Fruit fly (Drosophila melanogaster) whole organism, embryonic: ENCODE measurements around the gene Spase25.

ENCODE experiments used
- Abd-B ChIP-seq: fragments of 200-800 bp; sonication (Bioruptor generic); optimal IDR thresholded peaks from 2 replicates; lab custom pipeline; 2018; ENCODE audit warnings: missing biosample characterization, mild to moderate bottlenecking, missing genetic modification characterization, moderate library complexity
- Adf1 ChIP-seq: fragments of 200-800 bp; sonication (Bioruptor generic); IDR thresholded peaks from 2 replicates; pipeline ENCODE4 v1.3.6; 2022; ENCODE audit warnings: missing biosample characterization, missing genetic modification characterization
- Antp ChIP-seq: fragments of 200-800 bp; sonication (Bioruptor generic); optimal IDR thresholded peaks from 3 replicates; lab custom pipeline; 2016; ENCODE audit warnings: missing biosample characterization, missing genetic modification characterization
- BtbVII ChIP-seq: fragments of 200-800 bp; sonication (Bioruptor generic); optimal IDR thresholded peaks from 3 replicates; lab custom pipeline; 2017; ENCODE audit warnings: missing biosample characterization, mild to moderate bottlenecking, missing genetic modification characterization
- CG10431 ChIP-seq: fragments of 200-800 bp; sonication (Bioruptor generic); optimal IDR thresholded peaks from 3 replicates; lab custom pipeline; 2018; ENCODE audit warnings: missing biosample characterization, mild to moderate bottlenecking, missing genetic modification characterization
- CG12155 ChIP-seq: fragments of 200-800 bp; sonication (Bioruptor generic); optimal IDR thresholded peaks from 3 replicates; lab custom pipeline; 2016; ENCODE audit warnings: missing biosample characterization, missing genetic modification characterization
- CG14965 ChIP-seq: fragments of 200-800 bp; sonication (Bioruptor generic); optimal IDR thresholded peaks from 2 replicates; lab custom pipeline; 2016; ENCODE audit warnings: missing biosample characterization, missing genetic modification characterization, borderline replicate concordance
- CG15514 ChIP-seq: fragments of 200-800 bp; sonication (Bioruptor generic); optimal IDR thresholded peaks from 3 replicates; lab custom pipeline; 2017; ENCODE audit warnings: missing biosample characterization, missing genetic modification characterization, mild to moderate bottlenecking, moderate library complexity, missing genetic modification reagents
- CG1603 ChIP-seq: fragments of 200-800 bp; sonication (Bioruptor generic); optimal IDR thresholded peaks from 2 replicates; lab custom pipeline; 2019; ENCODE audit warnings: missing biosample characterization, mild to moderate bottlenecking, missing genetic modification characterization, moderate library complexity
- CG2116 ChIP-seq: fragments of 200-800 bp; sonication (Bioruptor generic); optimal IDR thresholded peaks from 3 replicates; lab custom pipeline; 2018; ENCODE audit warnings: missing biosample characterization, mild to moderate bottlenecking, missing genetic modification characterization
- CG2875 ChIP-seq: fragments of 200-800 bp; sonication (Bioruptor generic); optimal IDR thresholded peaks from 2 replicates; lab custom pipeline; 2017; ENCODE audit warnings: missing biosample characterization, mild to moderate bottlenecking, missing genetic modification characterization, missing genetic modification reagents
- CG31365 ChIP-seq: fragments of 200-800 bp; sonication (Bioruptor generic); optimal IDR thresholded peaks from 2 replicates; lab custom pipeline; 2018; ENCODE audit warnings: missing biosample characterization, mild to moderate bottlenecking, missing genetic modification characterization
- CG32532 ChIP-seq: fragments of 200-800 bp; sonication (Bioruptor generic); IDR thresholded peaks from 2 replicates; pipeline ENCODE4 v1.3.6; 2022; ENCODE audit warnings: missing biosample characterization, missing genetic modification characterization
- CG3407 ChIP-seq: fragments of 200-800 bp; sonication (Bioruptor generic); optimal IDR thresholded peaks from 2 replicates; lab custom pipeline; 2018; ENCODE audit warnings: missing biosample characterization, mild to moderate bottlenecking, missing genetic modification characterization
- CG34422 ChIP-seq: fragments of 200-800 bp; sonication (Bioruptor generic); IDR thresholded peaks from 3 replicates; pipeline ENCODE4 v1.3.6; 2022; ENCODE audit warnings: missing biosample characterization, missing genetic modification characterization
- CG6175 ChIP-seq: fragments of 200-800 bp; sonication (Bioruptor generic); IDR thresholded peaks from 3 replicates; pipeline ENCODE4 v1.3.6; 2022; ENCODE audit warnings: missing biosample characterization, missing genetic modification characterization
- CG7839 ChIP-seq: fragments of 200-800 bp; sonication (Bioruptor generic); optimal IDR thresholded peaks from 3 replicates; lab custom pipeline; 2018; ENCODE audit warnings: missing biosample characterization, mild to moderate bottlenecking, missing genetic modification characterization, moderate library complexity
- Dip3 ChIP-seq: fragments of 200-800 bp; sonication (Bioruptor generic); optimal IDR thresholded peaks from 3 replicates; lab custom pipeline; 2016; ENCODE audit warnings: missing biosample characterization, missing genetic modification characterization
- E2f2 ChIP-seq: fragments of 200-800 bp; sonication (Bioruptor generic); IDR thresholded peaks from 2 replicates; pipeline ENCODE4 v1.3.6; 2022; ENCODE audit warnings: missing biosample characterization, missing genetic modification characterization
- Fer1 ChIP-seq: fragments of 200-800 bp; sonication (Bioruptor generic); optimal IDR thresholded peaks from 2 replicates; lab custom pipeline; 2017; ENCODE audit warnings: missing biosample characterization, mild to moderate bottlenecking, missing genetic modification characterization
- Hr39 ChIP-seq: fragments of >200 bp; optimal IDR thresholded peaks from 2 replicates; lab custom pipeline; 2017
- Hr51 ChIP-seq, 2 experiments: fragments of 200-800 bp; sonication (Bioruptor generic); optimal IDR thresholded peaks; 2 replicates in 1 of 2; 3 replicates in 1 of 2; lab custom pipeline; 2016 to 2018; ENCODE audit warnings: missing biosample characterization in 2 of 2, missing genetic modification characterization in 2 of 2, mild to moderate bottlenecking in 1 of 2, moderate library complexity in 1 of 2
- Meics ChIP-seq: fragments of 200-800 bp; sonication (Bioruptor generic); optimal IDR thresholded peaks from 2 replicates; lab custom pipeline; 2017; ENCODE audit warnings: missing biosample characterization, mild to moderate bottlenecking, missing genetic modification characterization
- Mrtf ChIP-seq: fragments of 200-800 bp; sonication (Bioruptor generic); IDR thresholded peaks from 3 replicates; pipeline ENCODE4 v1.3.6; 2022; ENCODE audit warnings: missing biosample characterization, missing genetic modification characterization
- NC2α ChIP-seq: fragments of 200-800 bp; sonication (Bioruptor generic); optimal IDR thresholded peaks from 2 replicates; lab custom pipeline; 2016; ENCODE audit warnings: missing biosample characterization, missing genetic modification characterization
- Oli ChIP-seq: fragments of 200-800 bp; sonication (Bioruptor generic); optimal IDR thresholded peaks from 2 replicates; lab custom pipeline; 2018; ENCODE audit warnings: missing biosample characterization, mild to moderate bottlenecking, missing genetic modification characterization, moderate library complexity
- Poxn ChIP-seq: fragments of 200-800 bp; sonication (Bioruptor generic); IDR thresholded peaks from 2 replicates; pipeline ENCODE4 v1.3.6; 2022; ENCODE audit warnings: missing biosample characterization, missing genetic modification characterization
- Spps ChIP-seq: fragments of 200-800 bp; sonication (Bioruptor generic); optimal IDR thresholded peaks from 2 replicates; lab custom pipeline; 2018; ENCODE audit warnings: missing biosample characterization, mild to moderate bottlenecking, missing genetic modification characterization
- ap ChIP-seq: fragments of 200-800 bp; sonication (Bioruptor generic); IDR thresholded peaks from 2 replicates; pipeline ENCODE4 v1.3.6; 2022; ENCODE audit warnings: missing biosample characterization, missing genetic modification characterization
- bsh ChIP-seq, 2 experiments: fragments of 200-800 bp; sonication (Bioruptor generic); optimal IDR thresholded peaks; 2 replicates each; lab custom pipeline; 2017 to 2018; ENCODE audit warnings: mild to moderate bottlenecking in 2 of 2, missing biosample characterization in 2 of 2, missing genetic modification characterization in 2 of 2, moderate library complexity in 1 of 2
- crol ChIP-seq: fragments of 200-800 bp; sonication (Bioruptor generic); IDR thresholded peaks from 2 replicates; pipeline ENCODE4 v1.3.6; 2022; ENCODE audit warnings: missing biosample characterization, missing genetic modification characterization
- gem ChIP-seq: fragments of 200-800 bp; sonication (Bioruptor generic); optimal IDR thresholded peaks from 2 replicates; lab custom pipeline; 2019; ENCODE audit warnings: missing biosample characterization, mild to moderate bottlenecking, missing genetic modification characterization, moderate library complexity
- grau ChIP-seq: fragments of 200-800 bp; optimal IDR thresholded peaks from 3 replicates; lab custom pipeline; 2019; ENCODE audit warnings: missing biosample characterization, mild to moderate bottlenecking, missing genetic modification characterization, moderate library complexity
- ind ChIP-seq: fragments of 200-800 bp; sonication (Bioruptor generic); optimal IDR thresholded peaks from 3 replicates; lab custom pipeline; 2016; ENCODE audit warnings: missing biosample characterization, missing genetic modification characterization
- jigr1 ChIP-seq: fragments of 200-800 bp; sonication (Bioruptor generic); IDR thresholded peaks from 3 replicates; pipeline ENCODE4 v1.3.6; 2022; ENCODE audit warnings: missing biosample characterization, missing genetic modification characterization
- ken ChIP-seq: fragments of 200-800 bp; sonication (Bioruptor generic); IDR thresholded peaks from 3 replicates; pipeline ENCODE4 v1.3.6; 2022; ENCODE audit warnings: missing biosample characterization, missing genetic modification characterization
- klu ChIP-seq: fragments of 200-800 bp; sonication (Bioruptor generic); IDR thresholded peaks from 2 replicates; pipeline ENCODE4 v1.3.6; 2022; ENCODE audit warnings: missing biosample characterization, missing genetic modification characterization
- nau ChIP-seq: fragments of 200-800 bp; sonication (Bioruptor generic); optimal IDR thresholded peaks from 3 replicates; lab custom pipeline; 2017; ENCODE audit warnings: missing biosample characterization, mild to moderate bottlenecking, missing genetic modification characterization, missing genetic modification reagents
- nerfin-1 ChIP-seq: fragments of 200-800 bp; sonication (Bioruptor generic); optimal IDR thresholded peaks from 3 replicates; lab custom pipeline; 2019; ENCODE audit warnings: missing biosample characterization, mild to moderate bottlenecking, missing genetic modification characterization, moderate library complexity
- nom ChIP-seq: fragments of 200-800 bp; sonication (Bioruptor generic); optimal IDR thresholded peaks from 2 replicates; lab custom pipeline; 2017; ENCODE audit warnings: missing biosample characterization, missing genetic modification characterization, mild to moderate bottlenecking, moderate library complexity, missing genetic modification reagents
- odd ChIP-seq: fragments of 200-800 bp; sonication (Bioruptor generic); optimal IDR thresholded peaks from 2 replicates; lab custom pipeline; 2017; ENCODE audit warnings: missing biosample characterization, mild to moderate bottlenecking, missing genetic modification characterization
- pros ChIP-seq: fragments of 200-800 bp; sonication (Bioruptor generic); optimal IDR thresholded peaks from 3 replicates; lab custom pipeline; 2019; ENCODE audit warnings: missing biosample characterization, mild to moderate bottlenecking, missing genetic modification characterization, moderate library complexity
- psq ChIP-seq: fragments of 200-800 bp; sonication (Bioruptor generic); optimal IDR thresholded peaks from 2 replicates; lab custom pipeline; 2017; ENCODE audit warnings: missing biosample characterization, missing genetic modification characterization
- sima ChIP-seq: fragments of 200-800 bp; sonication (Bioruptor generic); optimal IDR thresholded peaks from 2 replicates; lab custom pipeline; 2016; ENCODE audit warnings: missing biosample characterization, missing genetic modification characterization
- tll ChIP-seq, 2 experiments: fragments of 200-800 bp in 1 of 2; fragments of >200 bp in 1 of 2; sonication (Bioruptor generic) in 1 of 2; optimal IDR thresholded peaks; 2 replicates each; lab custom pipeline; 2017 to 2019; ENCODE audit warnings: missing biosample characterization in 2 of 2, missing genetic modification characterization in 2 of 2, mild to moderate bottlenecking in 1 of 2, moderate library complexity in 1 of 2
- twi ChIP-seq: fragments of 200-800 bp; optimal IDR thresholded peaks from 2 replicates; lab custom pipeline; 2019; ENCODE audit warnings: missing biosample characterization, mild to moderate bottlenecking, missing genetic modification characterization, moderate library complexity
- unpg ChIP-seq: fragments of 200-800 bp; sonication (Bioruptor generic); optimal IDR thresholded peaks from 3 replicates; lab custom pipeline; 2018; ENCODE audit warnings: missing biosample characterization, mild to moderate bottlenecking, missing genetic modification characterization, moderate library complexity

Spase25 gene

DNA sequence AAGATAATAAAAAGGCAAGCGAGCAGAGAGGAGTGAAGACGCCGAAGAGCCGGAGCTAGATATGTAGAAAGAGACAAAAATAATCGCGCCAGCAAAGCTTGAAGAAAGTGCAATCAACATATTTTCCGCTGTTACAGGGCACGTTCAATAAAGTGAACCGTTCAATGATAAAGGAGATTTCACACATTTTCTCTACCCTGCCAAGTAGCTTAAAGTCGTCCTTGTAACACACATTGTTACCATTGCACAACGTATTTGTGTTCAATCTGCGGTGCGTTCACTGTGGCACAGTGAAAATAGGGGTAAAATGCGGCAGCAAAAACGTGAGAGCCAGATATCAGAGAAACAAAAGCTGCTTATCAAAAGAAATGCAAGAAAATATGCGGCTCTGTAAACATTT is 14.4 kb downstream of the Spase25 start (continued):
- TF ChIP-seq BtbVII (no peak), NC2α (GFP tag; lab: Kevin White, UChicago) (no peak), CG32532 (GFP tag; lab: Robert Waterston, UW) (peak; percentile 36; the same call in 1 of the 2 replicates), ind (GFP tag; lab: Kevin White, UChicago) (peak; percentile 53), klu (GFP tag; lab: Robert Waterston, UW) (no peak), nom (peak; percentile 30), sima (GFP tag; lab: Kevin White, UChicago) (no peak), CG15514 (GFP tag; lab: Kevin White, UChicago) (no peak), nau (no peak), psq (GFP tag; lab: Kevin White, UChicago) (no peak), CG10431 (GFP tag; lab: Kevin White, UChicago) (no peak), CG2116 (GFP tag; lab: Kevin White, UChicago) (no peak), grau (tag; lab: Kevin White, UChicago) (peak; percentile 86), Dip3 (GFP tag; lab: Kevin White, UChicago) (peak; percentile 14), CG6175 (GFP tag; lab: Robert Waterston, UW) (no peak), CG3407 (GFP tag; lab: Kevin White, UChicago) (peak; percentile 25), Adf1 (GFP tag; lab: Robert Waterston, UW) (no peak), unpg (GFP tag; lab: Kevin White, UChicago) (peak; percentile 27), ap (no peak), gem (tag; lab: Kevin White, UChicago) (peak; percentile 47)

DNA sequence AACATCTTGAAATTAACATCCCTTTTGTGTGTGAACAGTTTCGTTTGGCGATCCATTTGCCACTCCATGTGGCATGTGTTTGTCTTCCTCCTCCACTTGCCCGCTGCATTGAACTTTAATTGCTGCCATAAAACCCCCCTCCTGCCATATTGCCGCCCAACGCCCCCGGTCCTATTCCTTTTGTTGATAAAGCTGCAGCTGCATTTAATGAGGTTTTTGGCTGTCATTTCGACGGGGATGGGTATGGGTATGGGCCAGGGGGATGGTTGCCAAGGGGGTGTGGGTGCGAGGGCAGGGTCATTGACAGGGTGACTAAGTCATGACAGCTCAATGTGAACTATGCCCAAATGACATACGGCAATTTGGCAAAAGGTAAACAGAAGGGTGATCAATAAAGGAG is 15.2 kb downstream of the Spase25 start:
- no peak for TF ChIP-seq odd (GFP tag; lab: Kevin White, UChicago)
- TF ChIP-seq CG34422 (GFP tag; lab: Robert Waterston, UW): 0 out of 3 replicates have a peak, but pooled peaks have one; percentile 19
- no peak for TF ChIP-seq CG2116 (GFP tag; lab: Kevin White, UChicago)
- TF ChIP-seq crol (GFP tag; lab: Robert Waterston, UW): peak; percentile 69
- TF ChIP-seq bsh (GFP tag; optimal IDR thresholded peaks at IDR 0.05; lab: Kevin White, UChicago): peak in 1 of 2 experiments; percentile 5
- no peak for TF ChIP-seq E2f2 (GFP tag; lab: Robert Waterston, UW)
- TF ChIP-seq Oli (tag; lab: Kevin White, UChicago): no peak
- no peak for TF ChIP-seq CG31365 (tag; lab: Kevin White, UChicago)
- no peak for TF ChIP-seq CG14965
- peak; percentile 34 for TF ChIP-seq Abd-B (GFP tag; lab: Kevin White, UChicago)
- peak; percentile 42 for TF ChIP-seq twi (tag; lab: Kevin White, UChicago)
- peak; percentile 70 for TF ChIP-seq pros (GFP tag; lab: Kevin White, UChicago)
- TF ChIP-seq CG1603 (tag; lab: Kevin White, UChicago): peak; percentile 21

DNA sequence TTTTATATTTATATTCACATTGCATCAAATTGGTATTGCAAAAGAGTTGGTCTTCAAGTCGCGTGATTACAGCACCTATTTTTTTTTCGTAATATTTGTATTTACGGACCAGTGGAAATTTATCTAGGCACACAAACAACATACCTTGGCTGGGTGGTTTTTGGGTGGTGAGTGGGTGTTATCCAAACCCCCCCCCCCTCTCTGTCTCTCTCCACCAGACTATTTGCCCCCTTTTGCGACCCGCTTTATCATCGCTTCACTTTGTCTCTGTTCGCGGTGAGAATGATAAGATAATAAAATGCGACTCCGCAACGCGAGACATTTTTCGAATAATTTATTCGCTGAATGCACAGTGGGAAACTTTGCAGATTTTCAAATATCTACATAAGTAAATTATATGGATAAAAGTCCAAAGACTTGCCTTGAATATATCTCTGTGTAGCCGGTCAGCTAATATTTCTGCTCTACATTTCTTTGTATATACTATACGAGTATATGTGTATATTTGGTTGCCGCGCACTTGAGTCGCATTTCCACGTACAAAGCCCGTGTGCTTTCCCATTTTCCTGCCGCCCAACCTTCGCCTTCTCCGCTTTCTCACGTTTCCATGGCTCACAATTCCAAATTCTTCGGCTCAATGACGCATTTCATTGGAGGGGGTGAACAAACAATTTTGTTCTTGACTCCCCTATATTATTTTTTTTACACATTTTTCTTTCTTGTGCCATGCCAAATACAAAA is 16.3 kb downstream of the Spase25 start:
- no peak for TF ChIP-seq jigr1 (GFP tag; lab: Robert Waterston, UW)
- no peak for TF ChIP-seq Hr51 (GFP tag; optimal IDR thresholded peaks at IDR 0.05; lab: Kevin White, UChicago)
- TF ChIP-seq Poxn (GFP tag; lab: Robert Waterston, UW): no peak
- TF ChIP-seq Fer1: no peak
- no peak for TF ChIP-seq ken (GFP tag; lab: Robert Waterston, UW)
- no peak for TF ChIP-seq CG2875 (GFP tag; lab: Kevin White, UChicago)
- no peak for TF ChIP-seq Mrtf (GFP tag; lab: Robert Waterston, UW)
- TF ChIP-seq CG34422 (GFP tag; lab: Robert Waterston, UW): no peak
- peak; percentile 3 for TF ChIP-seq Meics (GFP tag; lab: Kevin White, UChicago)
- no peak for TF ChIP-seq Spps
- no peak for TF ChIP-seq Hr39 (lab: Kevin White, UChicago)
- no peak for TF ChIP-seq nerfin-1 (tag; lab: Kevin White, UChicago)
- TF ChIP-seq tll (GFP tag; optimal IDR thresholded peaks at IDR 0.05; lab: Kevin White, UChicago): no peak
- no peak for TF ChIP-seq CG7839 (tag; lab: Kevin White, UChicago)
- no peak for TF ChIP-seq Antp (GFP tag; lab: Kevin White, UChicago)
- no peak for TF ChIP-seq CG12155 (GFP tag; lab: Kevin White, UChicago)
- TF ChIP-seq CG32532 (GFP tag; lab: Robert Waterston, UW): 0 out of 2 replicates have a peak, but pooled peaks have one; percentile 16
